Worm (Caenorhabditis elegans) whole organism, late embryonic: ENCODE results near the gene cTel55X.1.

Source experiments
- C08G9.2 ChIP-seq: sonication (generic microtip); optimal IDR thresholded peaks from 2 replicates; lab custom pipeline; 2016; ENCODE audit warnings: mild to moderate bottlenecking, missing genetic modification characterization, moderate library complexity, missing compliant biosample characterization
- K02D7.2 ChIP-seq: sonication (generic microtip); optimal IDR thresholded peaks from 2 replicates; lab custom pipeline; 2017; ENCODE audit warnings: mild to moderate bottlenecking, missing genetic modification characterization, missing compliant biosample characterization
- Y22D7AL.16 ChIP-seq: sonication (generic microtip); optimal IDR thresholded peaks from 2 replicates; lab custom pipeline; 2016; ENCODE audit warnings: missing genetic modification characterization, missing compliant biosample characterization
- ceh-18 ChIP-seq: sonication (generic microtip); optimal IDR thresholded peaks from 2 replicates; lab custom pipeline; 2016; ENCODE audit warnings: missing genetic modification characterization, missing compliant biosample characterization
- ceh-19 ChIP-seq: fragments of 200-800 bp; sonication (Bioruptor generic); optimal IDR thresholded peaks from 2 replicates; lab custom pipeline; 2018; ENCODE audit warnings: mild to moderate bottlenecking, missing genetic modification characterization, missing compliant biosample characterization
- ceh-2 ChIP-seq: sonication (generic microtip); optimal IDR thresholded peaks from 2 replicates; lab custom pipeline; 2016; ENCODE audit warnings: missing genotype, missing genetic modification characterization, missing compliant biosample characterization
- ceh-45 ChIP-seq: fragments of 200-800 bp; sonication (Bioruptor generic); IDR thresholded peaks from 2 replicates; pipeline ENCODE4 v1.3.6; 2022; ENCODE audit warnings: missing genetic modification reagents, missing genetic modification characterization, missing compliant biosample characterization
- ceh-6 ChIP-seq: fragments of 200-800 bp; sonication (Bioruptor generic); optimal IDR thresholded peaks from 2 replicates; lab custom pipeline; 2018; ENCODE audit warnings: mild to moderate bottlenecking, missing genetic modification characterization, missing compliant biosample characterization
- ceh-9 ChIP-seq: sonication (generic microtip); optimal IDR thresholded peaks from 2 replicates; lab custom pipeline; 2016; ENCODE audit warnings: mild to moderate bottlenecking, missing genetic modification characterization, inconsistent platforms, missing compliant biosample characterization
- dmd-4 ChIP-seq: sonication (generic microtip); optimal IDR thresholded peaks from 2 replicates; lab custom pipeline; 2016; ENCODE audit warnings: borderline replicate concordance, missing genetic modification characterization, missing compliant biosample characterization
- eyg-1 ChIP-seq: sonication (generic microtip); optimal IDR thresholded peaks from 2 replicates; lab custom pipeline; 2016; ENCODE audit warnings: missing genotype, missing genetic modification characterization, missing compliant biosample characterization
- fkh-10 ChIP-seq: fragments of 150-350 bp; optimal IDR thresholded peaks from 2 replicates; lab custom pipeline; 2014; ENCODE audit warnings: missing biosample characterization, missing genetic modification reagents, missing genetic modification characterization
- gmeb-2 ChIP-seq: sonication (generic microtip); optimal IDR thresholded peaks from 2 replicates; lab custom pipeline; 2016; ENCODE audit warnings: missing genetic modification characterization, inconsistent platforms, missing compliant biosample characterization
- hlh-13 ChIP-seq: fragments of 200-800 bp; sonication (Bioruptor generic); optimal IDR thresholded peaks from 2 replicates; lab custom pipeline; 2018; ENCODE audit warnings: mild to moderate bottlenecking, missing genetic modification characterization, missing compliant biosample characterization
- hlh-30 ChIP-seq: sonication (generic microtip); optimal IDR thresholded peaks from 2 replicates; lab custom pipeline; 2017; ENCODE audit warnings: antibody characterized with exemption, missing genetic modification characterization, missing compliant biosample characterization; ENCODE audit not compliant: insufficient read depth
- hlh-6 ChIP-seq: sonication (generic microtip); optimal IDR thresholded peaks from 2 replicates; lab custom pipeline; 2016; ENCODE audit warnings: missing genotype, missing genetic modification characterization, missing compliant biosample characterization
- lim-6 ChIP-seq: sonication (generic microtip); optimal IDR thresholded peaks from 2 replicates; lab custom pipeline; 2016; ENCODE audit warnings: missing genetic modification characterization, missing compliant biosample characterization
- nhr-232 ChIP-seq: sonication (generic microtip); optimal IDR thresholded peaks from 2 replicates; lab custom pipeline; 2016; ENCODE audit warnings: missing genetic modification characterization, missing compliant biosample characterization
- npax-4 ChIP-seq: sonication (generic microtip); optimal IDR thresholded peaks from 2 replicates; lab custom pipeline; 2016; ENCODE audit warnings: missing genetic modification characterization, missing compliant biosample characterization
- pag-3 ChIP-seq: sonication (generic microtip); optimal IDR thresholded peaks from 2 replicates; lab custom pipeline; 2016; ENCODE audit warnings: missing compliant biosample characterization, missing genetic modification characterization, borderline replicate concordance
- pha-4 ChIP-seq: fragments of 150-350 bp; optimal IDR thresholded peaks from 2 replicates; lab custom pipeline; 2018; ENCODE audit warnings: missing biosample characterization, missing genetic modification reagents, missing genetic modification characterization
- pqm-1 ChIP-seq: sonication (generic microtip); optimal IDR thresholded peaks from 2 replicates; lab custom pipeline; 2016; ENCODE audit warnings: missing genetic modification characterization, missing compliant biosample characterization
- pros-1 ChIP-seq: fragments of 150-350 bp; optimal IDR thresholded peaks from 2 replicates; lab custom pipeline; 2014; ENCODE audit warnings: missing biosample characterization, missing genetic modification reagents, missing genetic modification characterization
- ref-2 ChIP-seq: sonication (generic microtip); optimal IDR thresholded peaks from 2 replicates; lab custom pipeline; 2016; ENCODE audit warnings: missing genetic modification characterization, missing compliant biosample characterization
- sdc-2 ChIP-seq: sonication (generic microtip); optimal IDR thresholded peaks from 2 replicates; lab custom pipeline; 2016; ENCODE audit warnings: missing genotype, missing genetic modification characterization, missing compliant biosample characterization
- sox-4 ChIP-seq: sonication (generic microtip); optimal IDR thresholded peaks from 2 replicates; lab custom pipeline; 2017; ENCODE audit warnings: mild to moderate bottlenecking, missing genetic modification characterization, inconsistent platforms, missing compliant biosample characterization
- syd-9 ChIP-seq: sonication (generic microtip); optimal IDR thresholded peaks from 2 replicates; lab custom pipeline; 2016; ENCODE audit warnings: mild to moderate bottlenecking, missing genetic modification characterization, moderate library complexity, missing compliant biosample characterization
- tbx-2 ChIP-seq: sonication (generic microtip); optimal IDR thresholded peaks from 2 replicates; lab custom pipeline; 2016; ENCODE audit warnings: missing genetic modification characterization, missing compliant biosample characterization
- tbx-7 ChIP-seq: sonication (generic microtip); optimal IDR thresholded peaks from 2 replicates; lab custom pipeline; 2016; ENCODE audit warnings: missing genotype, missing genetic modification characterization, missing compliant biosample characterization
- ttx-3 ChIP-seq: sonication (generic microtip); optimal IDR thresholded peaks from 2 replicates; lab custom pipeline; 2016; ENCODE audit warnings: missing genetic modification reagents, missing genetic modification characterization, missing compliant biosample characterization

cTel55X.1 gene

DNA sequence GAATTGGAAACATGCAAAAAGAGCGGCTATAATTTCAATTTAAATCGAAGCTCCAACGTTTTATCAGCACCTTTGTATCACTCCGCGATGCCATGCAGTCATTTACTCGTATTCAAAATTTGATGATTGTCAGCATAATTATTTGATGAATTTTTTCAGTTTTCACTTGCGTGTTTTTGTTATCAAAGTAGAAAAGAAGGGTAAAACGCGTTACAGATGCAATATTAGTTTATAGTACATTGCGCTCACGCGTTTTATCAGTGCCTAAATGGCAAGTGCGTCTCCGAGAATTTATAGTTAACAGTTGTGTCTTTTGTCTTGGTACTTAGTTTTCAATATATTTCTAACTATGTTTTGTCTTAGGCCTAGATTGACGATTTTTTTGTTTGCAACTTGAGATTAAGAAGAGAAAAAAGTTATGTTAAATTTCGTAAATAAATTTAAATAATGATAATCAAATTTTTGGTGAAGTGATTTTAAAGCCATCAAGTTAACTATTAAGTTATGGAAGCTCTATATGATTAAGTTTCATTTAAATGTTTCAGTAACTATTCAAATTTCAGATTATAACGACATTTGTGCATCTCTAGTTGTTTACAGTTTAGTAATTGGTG is 20.0 kb upstream of the cTel55X.1 start, which contains the start of gene cgt-2:
TSS of gene cgt-2 (plus strand) at position 564 of the 614 bp plus-strand sequence.
- no peak for TF ChIP-seq ceh-2 (tag; lab: Kevin White, UChicago)
- TF ChIP-seq, all 69 proteins: peak for 0

DNA sequence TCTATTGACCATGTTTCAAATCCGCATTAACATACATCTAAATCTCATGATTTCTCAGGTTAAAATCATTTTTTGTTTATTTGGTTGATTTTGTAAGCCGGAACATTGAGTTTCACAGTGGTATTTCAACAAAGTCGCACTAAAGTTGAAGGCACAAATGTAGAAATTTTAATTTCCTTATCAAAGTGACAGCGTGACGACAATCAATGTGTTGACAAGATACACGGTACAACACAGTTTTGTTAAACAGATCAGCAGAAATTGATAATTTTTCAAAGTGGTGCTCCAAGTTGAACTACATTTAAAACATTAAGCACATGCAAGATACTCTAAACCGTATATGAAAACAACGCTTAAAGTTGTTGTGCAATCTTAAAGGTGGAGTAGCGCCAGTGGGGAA is 12.2 kb upstream of the cTel55X.1 start:
- TF ChIP-seq lim-6 (tag; lab: Kevin White, UChicago): no peak
- no peak for TF ChIP-seq ceh-9
- no peak for TF ChIP-seq eyg-1 (tag; lab: Kevin White, UChicago)
- TF ChIP-seq ceh-19 (GFP tag; lab: Kevin White, UChicago): no peak
- TF ChIP-seq pqm-1 (tag; lab: Kevin White, UChicago): no peak
- TF ChIP-seq fkh-10 (GFP tag; lab: Kevin White, UChicago): no peak
- no peak for TF ChIP-seq ttx-3 (tag; lab: Kevin White, UChicago)
- TF ChIP-seq tbx-2: no peak
- TF ChIP-seq pha-4 (tag; lab: Kevin White, UChicago): no peak
- no peak for TF ChIP-seq C08G9.2 (tag; lab: Kevin White, UChicago)
- TF ChIP-seq ref-2: no peak
- TF ChIP-seq ceh-6 (GFP tag; lab: Kevin White, UChicago): no peak
- TF ChIP-seq npax-4 (tag; lab: Kevin White, UChicago): no peak
- TF ChIP-seq ceh-18 (tag; lab: Kevin White, UChicago): no peak
- no peak for TF ChIP-seq syd-9 (tag; lab: Kevin White, UChicago)
- TF ChIP-seq hlh-13: no peak
- TF ChIP-seq sox-4 (tag; lab: Kevin White, UChicago): no peak
- no peak for TF ChIP-seq pag-3 (tag; lab: Kevin White, UChicago)
- TF ChIP-seq hlh-30 (tag; lab: Kevin White, UChicago): no peak
- no peak for TF ChIP-seq sdc-2 (tag; lab: Kevin White, UChicago)

DNA sequence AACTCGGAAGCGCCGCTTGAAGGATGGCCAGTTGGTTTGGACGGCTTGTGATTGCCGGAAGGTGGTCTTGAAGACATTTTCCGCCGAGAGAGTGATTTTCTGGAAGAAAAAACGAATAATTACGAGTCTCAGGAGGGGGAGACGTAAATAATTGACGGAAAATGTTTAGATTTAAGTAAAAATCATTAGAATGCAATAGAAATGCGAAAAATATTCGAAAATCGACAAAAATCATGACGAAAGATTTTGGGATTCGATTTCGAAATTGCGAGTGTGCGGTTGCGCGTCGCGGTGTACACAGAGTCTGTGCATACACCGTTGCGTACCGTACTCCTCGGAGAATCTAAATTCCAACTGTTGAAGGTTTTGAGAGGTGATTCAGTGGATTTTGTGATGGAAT is 3.2 kb upstream of the cTel55X.1 start, which contains the start of gene H11L12.1:
TSS of gene H11L12.1 (minus strand) at position 101 of the 400 bp plus-strand sequence.
- TF ChIP-seq ceh-9: no peak
- no peak for TF ChIP-seq tbx-7 (tag; lab: Kevin White, UChicago)
- no peak for TF ChIP-seq nhr-232 (tag; lab: Kevin White, UChicago)
- TF ChIP-seq ceh-18 (tag; lab: Kevin White, UChicago): no peak
- TF ChIP-seq ceh-45 (GFP tag; lab: Robert Waterston, UW): no peak
- TF ChIP-seq ceh-19 (GFP tag; lab: Kevin White, UChicago): no peak
- TF ChIP-seq hlh-6 (tag; lab: Kevin White, UChicago): no peak
- TF ChIP-seq dmd-4: no peak
- no peak for TF ChIP-seq sox-4 (tag; lab: Kevin White, UChicago)
- no peak for TF ChIP-seq Y22D7AL.16 (tag; lab: Kevin White, UChicago)
- no peak for TF ChIP-seq K02D7.2 (tag; lab: Kevin White, UChicago)
- no peak for TF ChIP-seq pag-3 (tag; lab: Kevin White, UChicago)
- TF ChIP-seq gmeb-2: no peak
- TF ChIP-seq pros-1 (tag; lab: Kevin White, UChicago): no peak
